Worm (Caenorhabditis elegans): ENCODE data around the gene W04G3.7.

DNA sequence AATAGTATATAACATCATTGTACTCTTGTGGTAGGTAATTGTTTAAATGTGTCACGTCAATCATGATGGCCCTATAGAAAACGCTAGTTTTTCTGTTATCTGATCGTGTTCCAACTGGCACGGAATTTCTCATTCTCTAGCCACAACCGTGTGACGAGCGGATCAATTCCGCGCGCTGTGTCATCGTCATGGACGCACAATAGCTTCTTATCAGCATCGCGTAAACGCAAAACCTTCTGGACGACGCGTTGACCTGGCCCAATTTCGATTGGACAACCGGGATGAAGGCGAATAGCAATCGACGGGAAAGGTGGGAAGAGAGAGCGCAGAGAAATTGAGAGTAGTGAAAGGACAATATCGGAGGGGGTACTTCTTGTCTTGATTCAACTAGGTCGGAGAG lies 28.0 kb downstream of the W04G3.7 start, which contains the start of gene lpr-3:
- TF ChIP-seq tab-1 (GFP tag; IDR thresholded peaks at IDR 0.05) (no peak), ref-1 (GFP tag; conservative IDR thresholded peaks at IDR 0.05) (no peak), flt-1 (GFP tag; IDR thresholded peaks at IDR 0.05) (no peak), med-1 (GFP tag; optimal IDR thresholded peaks at IDR 0.05; ENCODE audit: insufficient read depth) (no peak), klf-2 (GFP tag; conservative IDR thresholded peaks at IDR 0.05) (no peak), cog-1 (tag; optimal IDR thresholded peaks at IDR 0.05) (no peak), ztf-23 (GFP tag; IDR thresholded peaks at IDR 0.05) (no peak), T22C8.4 (GFP tag; IDR thresholded peaks at IDR 0.05) (no peak), ztf-29 (GFP tag; IDR thresholded peaks at IDR 0.05) (no peak)

Data from whole organism, midembryonic.